Worm (Caenorhabditis elegans) whole organism, young adult: ENCODE measurements around the gene hpo-31.

Source experiments
- C06A6.2 ChIP-seq: fragments of 200-800 bp; sonication (Bioruptor generic); conservative IDR thresholded peaks from 2 replicates; pipeline ENCODE4 v1.3.6; 2022; ENCODE audit warnings: missing genetic modification characterization, missing compliant biosample characterization
- F10E7.11 ChIP-seq: sonication (generic microtip); optimal IDR thresholded peaks from 2 replicates; lab custom pipeline; 2017; ENCODE audit warnings: mild to moderate bottlenecking, missing genetic modification characterization, moderate library complexity, missing compliant biosample characterization
- F49E8.2 ChIP-seq: sonication (generic microtip); optimal IDR thresholded peaks from 3 replicates; lab custom pipeline; 2017; ENCODE audit warnings: missing genetic modification characterization, mild to moderate bottlenecking, missing compliant biosample characterization, antibody characterized with exemption, moderate library complexity; ENCODE audit not compliant: insufficient read depth
- Y79H2A.3 ChIP-seq: fragments of 200-800 bp; sonication (Bioruptor generic); conservative IDR thresholded peaks from 2 replicates; pipeline ENCODE4 v1.3.6; 2022; ENCODE audit warnings: missing genetic modification reagents, missing genetic modification characterization, missing compliant biosample characterization
- ama-1 ChIP-seq, 3 experiments: fragments of 150-350 bp in 1 of 3; sonication (generic microtip) in 2 of 3; optimal IDR thresholded peaks; 2 replicates each; lab custom pipeline; 2014 to 2018; ENCODE audit warnings: missing biosample characterization in 2 of 3, missing genetic modification characterization in 2 of 3, missing genetic modification reagents in 2 of 3
- attf-3 ChIP-seq: fragments of 200-800 bp; sonication (Bioruptor generic); conservative IDR thresholded peaks from 2 replicates; pipeline ENCODE4 v1.3.6; 2022; ENCODE audit warnings: missing genetic modification reagents, missing genetic modification characterization, missing compliant biosample characterization
- ceh-100 ChIP-seq: fragments of 200-800 bp; sonication (Bioruptor generic); IDR thresholded peaks from 2 replicates; pipeline ENCODE4 v1.3.6; 2022; ENCODE audit warnings: missing genetic modification reagents, missing genetic modification characterization, missing compliant biosample characterization
- ceh-40 ChIP-seq: fragments of 200-800 bp; sonication (Bioruptor generic); IDR thresholded peaks from 2 replicates; pipeline ENCODE4 v1.3.6; 2022; ENCODE audit warnings: missing genetic modification characterization, missing compliant biosample characterization
- efl-1 ChIP-seq: fragments of 150-350 bp; optimal IDR thresholded peaks from 2 replicates; lab custom pipeline; 2014; ENCODE audit warnings: missing biosample characterization, missing genetic modification reagents, missing genetic modification characterization
- lin-54 ChIP-seq: fragments of 200-800 bp; sonication (Bioruptor generic); optimal IDR thresholded peaks from 2 replicates; lab custom pipeline; 2018; ENCODE audit warnings: mild to moderate bottlenecking, missing genetic modification characterization, missing compliant biosample characterization
- nhr-90 ChIP-seq: sonication (generic microtip); optimal IDR thresholded peaks from 2 replicates; lab custom pipeline; 2016; ENCODE audit warnings: missing genotype, mild to moderate bottlenecking, missing genetic modification characterization, missing compliant biosample characterization
- pha-4 ChIP-seq: fragments of 150-350 bp; sonication (generic microtip); optimal IDR thresholded peaks from 2 replicates; lab custom pipeline; 2014; ENCODE audit warnings: missing biosample characterization, missing genetic modification reagents, missing genetic modification characterization
- xnd-1 ChIP-seq: sonication (generic microtip); optimal IDR thresholded peaks from 2 replicates; lab custom pipeline; 2016; ENCODE audit warnings: missing genotype, missing genetic modification reagents, missing genetic modification characterization, missing compliant biosample characterization
- ztf-3 ChIP-seq: fragments of 200-800 bp; sonication (Bioruptor generic); optimal IDR thresholded peaks from 2 replicates; lab custom pipeline; 2018; ENCODE audit warnings: mild to moderate bottlenecking, missing genetic modification characterization, missing compliant biosample characterization

DNA sequence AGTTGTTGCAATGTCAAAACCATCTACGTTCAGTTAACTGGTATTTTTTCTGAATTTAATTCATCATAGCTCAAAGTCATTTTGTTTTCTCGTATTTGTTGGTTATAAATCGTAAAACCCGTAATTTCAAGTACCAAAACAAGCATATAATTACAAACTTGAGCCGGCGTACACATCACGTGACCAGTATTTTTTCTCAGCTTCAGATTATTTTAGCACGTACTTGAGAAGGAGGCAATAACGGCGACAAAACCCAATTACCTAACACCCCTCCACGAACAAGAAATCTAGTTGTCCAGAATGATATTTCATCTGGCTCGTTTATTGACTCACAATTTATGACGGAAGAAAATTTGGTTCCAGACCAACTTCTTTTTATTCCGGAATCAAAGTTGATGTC lies 36.1 kb downstream of the hpo-31 start, which contains the start of gene srx-135:
- TF ChIP-seq F10E7.11 (tag; lab: Kevin White, UChicago), result no peak
- no peak for TF ChIP-seq F49E8.2 (tag; lab: Kevin White, UChicago)
- no peak for TF ChIP-seq ama-1 (optimal IDR thresholded peaks at IDR 0.05; lab: Kevin White, UChicago)
- no peak for TF ChIP-seq ama-1 (GFP tag; optimal IDR thresholded peaks at IDR 0.05; lab: Kevin White, UChicago)
- no peak for TF ChIP-seq C06A6.2 (GFP tag; lab: Robert Waterston, UW)
- no peak for TF ChIP-seq pha-4 (tag; lab: Kevin White, UChicago)
- no peak for TF ChIP-seq attf-3
- no peak for TF ChIP-seq ztf-3 (GFP tag; lab: Kevin White, UChicago)
- no peak for TF ChIP-seq xnd-1 (tag; lab: Kevin White, UChicago)
- no peak for TF ChIP-seq Y79H2A.3 (GFP tag; lab: Robert Waterston, UW)
- TF ChIP-seq lin-54 (GFP tag; lab: Kevin White, UChicago), result no peak
- TF ChIP-seq efl-1 (GFP tag; lab: Kevin White, UChicago), result no peak
- TF ChIP-seq ceh-40, result no peak
- no peak for TF ChIP-seq nhr-90
- TF ChIP-seq ceh-100, result no peak
